Worm (Caenorhabditis elegans) whole organism, young adult: Measurements from ENCODE around the gene pix-1.

Source experiments
- B0019.2 ChIP-seq: fragments of 200-800 bp; sonication (Bioruptor generic); conservative IDR thresholded peaks from 2 replicates; pipeline ENCODE4 v1.3.6; 2022; ENCODE audit warnings: missing genetic modification reagents, missing genetic modification characterization, missing compliant biosample characterization
- B0336.3 ChIP-seq: fragments of 200-800 bp; sonication (Bioruptor generic); IDR thresholded peaks from 2 replicates; pipeline ENCODE4 v1.3.6; 2022; ENCODE audit warnings: missing genetic modification characterization, missing compliant biosample characterization
- D2030.7 ChIP-seq: fragments of 200-800 bp; sonication (Bioruptor generic); IDR thresholded peaks from 2 replicates; pipeline ENCODE4 v1.3.6; 2022; ENCODE audit warnings: missing genetic modification reagents, missing genetic modification characterization, missing compliant biosample characterization
- F10E7.11 ChIP-seq: sonication (generic microtip); optimal IDR thresholded peaks from 2 replicates; lab custom pipeline; 2017; ENCODE audit warnings: mild to moderate bottlenecking, missing genetic modification characterization, moderate library complexity, missing compliant biosample characterization
- F39B2.1 ChIP-seq: fragments of 200-800 bp; sonication (Bioruptor generic); IDR thresholded peaks from 2 replicates; pipeline ENCODE4 v1.3.6; 2022; ENCODE audit warnings: missing genetic modification reagents, missing genetic modification characterization, missing compliant biosample characterization
- K11D2.4 ChIP-seq: fragments of 200-800 bp; sonication (Bioruptor generic); IDR thresholded peaks from 2 replicates; pipeline ENCODE4 v1.3.6; 2022; ENCODE audit warnings: missing genetic modification reagents, missing genetic modification characterization, missing compliant biosample characterization
- T07F8.4 ChIP-seq: sonication (generic microtip); optimal IDR thresholded peaks from 2 replicates; lab custom pipeline; 2016; ENCODE audit warnings: mild to moderate bottlenecking, missing genetic modification characterization, moderate library complexity, missing compliant biosample characterization
- Y79H2A.3 ChIP-seq: fragments of 200-800 bp; sonication (Bioruptor generic); conservative IDR thresholded peaks from 2 replicates; pipeline ENCODE4 v1.3.6; 2022; ENCODE audit warnings: missing genetic modification reagents, missing genetic modification characterization, missing compliant biosample characterization
- akir-1 ChIP-seq: fragments of 200-800 bp; sonication (Bioruptor generic); optimal IDR thresholded peaks from 2 replicates; lab custom pipeline; 2018; ENCODE audit warnings: mild to moderate bottlenecking, missing genetic modification characterization, moderate library complexity, missing compliant biosample characterization
- atf-7 ChIP-seq: sonication (generic microtip); optimal IDR thresholded peaks from 2 replicates; lab custom pipeline; 2017; ENCODE audit warnings: mild to moderate bottlenecking, missing genetic modification characterization, missing compliant biosample characterization
- cebp-1 ChIP-seq, 2 experiments: fragments of 200-800 bp in 1 of 2; sonication (Bioruptor generic) in 1 of 2; sonication (generic microtip) in 1 of 2; IDR thresholded peaks in 1 of 2; optimal IDR thresholded peaks in 1 of 2; 2 replicates each; pipeline versions ENCODE4 v1.3.6 to Lab custom; 2017 to 2022; ENCODE audit warnings: missing compliant biosample characterization in 2 of 2, missing genetic modification characterization in 2 of 2, mild to moderate bottlenecking in 1 of 2, missing genetic modification reagents in 1 of 2, moderate library complexity in 1 of 2
- ceh-100 ChIP-seq: fragments of 200-800 bp; sonication (Bioruptor generic); IDR thresholded peaks from 2 replicates; pipeline ENCODE4 v1.3.6; 2022; ENCODE audit warnings: missing genetic modification reagents, missing genetic modification characterization, missing compliant biosample characterization
- ceh-79 ChIP-seq: sonication (generic microtip); optimal IDR thresholded peaks from 2 replicates; lab custom pipeline; 2017; ENCODE audit warnings: mild to moderate bottlenecking, missing genetic modification characterization, missing compliant biosample characterization
- die-1 ChIP-seq: sonication (generic microtip); optimal IDR thresholded peaks from 2 replicates; lab custom pipeline; 2016; ENCODE audit warnings: missing genotype, mild to moderate bottlenecking, missing genetic modification characterization, missing compliant biosample characterization
- egl-44 ChIP-seq: fragments of 200-800 bp; sonication (Bioruptor generic); IDR thresholded peaks from 2 replicates; pipeline ENCODE4 v1.3.6; 2022; ENCODE audit warnings: missing genetic modification reagents, missing genetic modification characterization, missing compliant biosample characterization
- egrh-3 ChIP-seq: fragments of 200-800 bp; sonication (Bioruptor generic); IDR thresholded peaks from 2 replicates; pipeline ENCODE4 v1.3.6; 2022; ENCODE audit warnings: missing genetic modification reagents, missing genetic modification characterization, missing compliant biosample characterization
- ets-4 ChIP-seq: fragments of 200-800 bp; sonication (Bioruptor generic); optimal IDR thresholded peaks from 2 replicates; lab custom pipeline; 2018; ENCODE audit warnings: mild to moderate bottlenecking, missing genetic modification characterization, missing compliant biosample characterization
- gei-17 ChIP-seq: fragments of 200-800 bp; sonication (Bioruptor generic); optimal IDR thresholded peaks from 2 replicates; lab custom pipeline; 2018; ENCODE audit warnings: mild to moderate bottlenecking, missing genetic modification characterization, missing compliant biosample characterization
- hlh-26 ChIP-seq: fragments of 200-800 bp; sonication (Bioruptor generic); conservative IDR thresholded peaks from 2 replicates; pipeline ENCODE4 v1.3.6; 2022; ENCODE audit warnings: missing genetic modification reagents, missing genetic modification characterization, missing compliant biosample characterization
- lag-1 ChIP-seq: fragments of 200-800 bp; sonication (Bioruptor generic); IDR thresholded peaks from 2 replicates; pipeline ENCODE4 v1.3.6; 2022; ENCODE audit warnings: missing genetic modification reagents, missing genetic modification characterization, missing compliant biosample characterization
- let-526 ChIP-seq: fragments of 200-800 bp; sonication (Bioruptor generic); IDR thresholded peaks from 2 replicates; pipeline ENCODE4 v1.3.6; 2022; ENCODE audit warnings: missing genetic modification reagents, missing genetic modification characterization, missing compliant biosample characterization
- lin-40 ChIP-seq: sonication (generic microtip); optimal IDR thresholded peaks from 2 replicates; lab custom pipeline; 2016; ENCODE audit warnings: missing genetic modification characterization, mild to moderate bottlenecking, missing compliant biosample characterization, missing genotype, missing genetic modification reagents
- lsl-1 ChIP-seq: fragments of 200-800 bp; sonication (Bioruptor generic); optimal IDR thresholded peaks from 2 replicates; lab custom pipeline; 2018; ENCODE audit warnings: mild to moderate bottlenecking, missing genetic modification characterization, moderate library complexity, missing compliant biosample characterization
- lsy-27 ChIP-seq: sonication (generic microtip); optimal IDR thresholded peaks from 2 replicates; lab custom pipeline; 2017; ENCODE audit warnings: missing genetic modification characterization, mild to moderate bottlenecking, missing compliant biosample characterization, antibody characterized with exemption, missing genotype, borderline replicate concordance; ENCODE audit not compliant: insufficient read depth
- madf-10 ChIP-seq: sonication (generic microtip); optimal IDR thresholded peaks from 2 replicates; lab custom pipeline; 2016; ENCODE audit warnings: mild to moderate bottlenecking, missing genetic modification characterization, missing compliant biosample characterization
- madf-8 ChIP-seq: fragments of 200-800 bp; sonication (Bioruptor generic); conservative IDR thresholded peaks from 2 replicates; pipeline ENCODE4 v1.3.6; 2022; ENCODE audit warnings: missing genetic modification reagents, missing genetic modification characterization, missing compliant biosample characterization
- nhr-80 ChIP-seq: sonication (generic microtip); optimal IDR thresholded peaks from 2 replicates; lab custom pipeline; 2016; ENCODE audit warnings: missing genetic modification characterization, missing compliant biosample characterization
- pbrm-1 ChIP-seq: fragments of 200-800 bp; sonication (Bioruptor generic); IDR thresholded peaks from 2 replicates; pipeline ENCODE4 v1.3.6; 2022; ENCODE audit warnings: missing genetic modification reagents, missing genetic modification characterization, missing compliant biosample characterization
- snpc-1.1 ChIP-seq: sonication (generic microtip); optimal IDR thresholded peaks from 2 replicates; lab custom pipeline; 2017; ENCODE audit warnings: missing genetic modification characterization, mild to moderate bottlenecking, missing compliant biosample characterization, antibody characterized with exemption, moderate library complexity, missing genotype, missing genetic modification reagents; ENCODE audit not compliant: insufficient read depth
- snpc-1.3 ChIP-seq: sonication (generic microtip); optimal IDR thresholded peaks from 2 replicates; lab custom pipeline; 2017; ENCODE audit warnings: missing genetic modification characterization, mild to moderate bottlenecking, missing compliant biosample characterization, antibody characterized with exemption, moderate library complexity, missing genotype, missing genetic modification reagents; ENCODE audit not compliant: insufficient read depth
- somi-1 ChIP-seq: fragments of 200-800 bp; sonication (Bioruptor generic); optimal IDR thresholded peaks from 2 replicates; lab custom pipeline; 2018; ENCODE audit warnings: mild to moderate bottlenecking, missing genetic modification characterization, missing compliant biosample characterization
- tbx-9 ChIP-seq: sonication (generic microtip); optimal IDR thresholded peaks from 2 replicates; lab custom pipeline; 2016; ENCODE audit warnings: borderline replicate concordance, missing genetic modification characterization, inconsistent platforms, missing compliant biosample characterization
- unc-62 ChIP-seq: fragments of 150-350 bp; optimal IDR thresholded peaks from 2 replicates; lab custom pipeline; 2014; ENCODE audit warnings: missing biosample characterization, missing genetic modification reagents, missing genetic modification characterization
- ztf-26 ChIP-seq: sonication (generic microtip); optimal IDR thresholded peaks from 2 replicates; lab custom pipeline; 2017; ENCODE audit warnings: missing genetic modification characterization, missing compliant biosample characterization
- ztf-6 ChIP-seq: fragments of 200-800 bp; sonication (Bioruptor generic); IDR thresholded peaks from 2 replicates; pipeline ENCODE4 v1.3.6; 2022; ENCODE audit warnings: missing genetic modification reagents, missing genetic modification characterization, missing compliant biosample characterization

The pix-1 gene

ce11 chrX:13739125-13739820, 12.2 kb downstream of the pix-1 start (continued):
- TF ChIP-seq cebp-1 (GFP tag; IDR thresholded peaks at IDR 0.05; lab: Robert Waterston, UW), result no peak
- TF ChIP-seq cebp-1 (tag; optimal IDR thresholded peaks at IDR 0.05; lab: Kevin White, UChicago), result peak; percentile 59
- no peak for TF ChIP-seq madf-10 (tag; lab: Kevin White, UChicago)

- TF ChIP-seq F39B2.1, result no peak
- TF ChIP-seq K11D2.4 (GFP tag; lab: Robert Waterston, UW), result no peak
- TF ChIP-seq egl-44, result no peak
- no peak for TF ChIP-seq lsy-27 (tag; lab: Kevin White, UChicago)
- TF ChIP-seq unc-62, result no peak
- no peak for TF ChIP-seq snpc-1.3
Measured at ce11 chrX:13743371-13743770, 16.3 kb downstream of the pix-1 start.

- peak; percentile 27 for TF ChIP-seq ztf-26 (tag; lab: Kevin White, UChicago)
- TF ChIP-seq somi-1 (GFP tag; lab: Kevin White, UChicago), result peak; percentile 88
- TF ChIP-seq lin-40 (tag; lab: Kevin White, UChicago), result peak; percentile 57
- peak; percentile 58 for TF ChIP-seq nhr-80 (tag; lab: Kevin White, UChicago)
- TF ChIP-seq tbx-9 (tag; lab: Kevin White, UChicago), result no peak
- TF ChIP-seq Y79H2A.3 (GFP tag; lab: Robert Waterston, UW), result no peak
- no peak for TF ChIP-seq madf-8
- TF ChIP-seq egrh-3 (GFP tag; lab: Robert Waterston, UW), result no peak
Measured at ce11 chrX:13744543-13745113, 17.5 kb downstream of the pix-1 start.

- TF ChIP-seq B0019.2 (GFP tag; lab: Robert Waterston, UW), result no peak
- TF ChIP-seq snpc-1.1 (tag; lab: Kevin White, UChicago), result no peak
- no peak for TF ChIP-seq hlh-26
- TF ChIP-seq let-526 (GFP tag; lab: Robert Waterston, UW), result no peak
- TF ChIP-seq D2030.7 (GFP tag; lab: Robert Waterston, UW), result no peak
- TF ChIP-seq pbrm-1 (GFP tag; lab: Robert Waterston, UW), result no peak
- no peak for TF ChIP-seq ets-4 (GFP tag; lab: Kevin White, UChicago)
- TF ChIP-seq ceh-100 (GFP tag; lab: Robert Waterston, UW), result no peak
- TF ChIP-seq ztf-6, result no peak
- no peak for TF ChIP-seq F10E7.11 (tag; lab: Kevin White, UChicago)
- no peak for TF ChIP-seq lsl-1 (GFP tag; lab: Kevin White, UChicago)
Measured at ce11 chrX:13745558-13745957, 18.5 kb downstream of the pix-1 start.

- no peak for TF ChIP-seq lag-1 (GFP tag; lab: Robert Waterston, UW)
- TF ChIP-seq die-1 (tag; lab: Kevin White, UChicago), result no peak
- no peak for TF ChIP-seq lin-40 (tag; lab: Kevin White, UChicago)
- peak; percentile 76 for TF ChIP-seq unc-62
- no peak for TF ChIP-seq akir-1 (GFP tag; lab: Kevin White, UChicago)
- TF ChIP-seq nhr-80 (tag; lab: Kevin White, UChicago), result peak; percentile 79
- no peak for TF ChIP-seq B0336.3 (GFP tag; lab: Robert Waterston, UW)
- no peak for TF ChIP-seq T07F8.4 (tag; lab: Kevin White, UChicago)
- TF ChIP-seq atf-7 (tag; lab: Kevin White, UChicago), result no peak
- no peak for TF ChIP-seq ceh-79 (tag; lab: Kevin White, UChicago)
- TF ChIP-seq K11D2.4 (GFP tag; lab: Robert Waterston, UW), result no peak
- no peak for TF ChIP-seq gei-17 (GFP tag; lab: Kevin White, UChicago)
Measured at ce11 chrX:13746231-13746630, 19.1 kb downstream of the pix-1 start.
